Fruit fly (Drosophila melanogaster): ENCODE results near the gene Sf3a1.

Sf3a1 gene

dm6 chr3R:16969361-16970355, 32.5 kb downstream of the Sf3a1 start (continued):
- TF ChIP-seq Dp (GFP tag; optimal IDR thresholded peaks at IDR 0.05) (peak; percentile 84), Optix (GFP tag; IDR thresholded peaks at IDR 0.05) (no peak), CG15011 (GFP tag; optimal IDR thresholded peaks at IDR 0.05) (peak; percentile 16), Med (GFP tag) (peak; percentile 78), shn (GFP tag; optimal IDR thresholded peaks at IDR 0.05) (no peak), run (tag; optimal IDR thresholded peaks at IDR 0.05) (peak; percentile 13), chif (GFP tag; optimal IDR thresholded peaks at IDR 0.05) (peak; percentile 21 to 38), CG15269 (tag; optimal IDR thresholded peaks at IDR 0.05) (no peak), Eip74EF (GFP tag; optimal IDR thresholded peaks at IDR 0.05) (no peak), grn (GFP tag; optimal IDR thresholded peaks at IDR 0.05) (peak; percentile 67), otp (GFP tag; IDR thresholded peaks at IDR 0.05) (0 out of 3 replicates have a peak, but pooled peaks have one; percentile 14), nmo (GFP tag; optimal IDR thresholded peaks at IDR 0.05) (peak; percentile 75), ttk (GFP tag; IDR thresholded peaks at IDR 0.05) (no peak), Nf-YC (tag; optimal IDR thresholded peaks at IDR 0.05) (peak; percentile 96), Usf (GFP tag; optimal IDR thresholded peaks at IDR 0.05) (no peak), mam (GFP tag; optimal IDR thresholded peaks at IDR 0.05) (peak; percentile 34), nau (GFP tag; optimal IDR thresholded peaks at IDR 0.05) (no peak), Chrac-16 (GFP tag; optimal IDR thresholded peaks at IDR 0.05) (peak; percentile 42), Max (GFP tag; optimal IDR thresholded peaks at IDR 0.05) (no peak), CG17359 (tag; optimal IDR thresholded peaks at IDR 0.05) (no peak), CG7357 (GFP tag; IDR thresholded peaks at IDR 0.05) (0 out of 3 replicates have a peak, but pooled peaks have one; percentile 43), CG9876 (GFP tag; optimal IDR thresholded peaks at IDR 0.05) (no peak), fd64A (GFP tag; optimal IDR thresholded peaks at IDR 0.05) (no peak), CG14014 (GFP tag; IDR thresholded peaks at IDR 0.05) (peak; percentile 69), pita (GFP tag; optimal IDR thresholded peaks at IDR 0.05) (peak; percentile 99), az2 (GFP tag; optimal IDR thresholded peaks at IDR 0.05) (peak; percentile 72), CG5180 (GFP tag; optimal IDR thresholded peaks at IDR 0.05) (no peak), CG17361 (GFP tag; IDR thresholded peaks at IDR 0.05) (peak; percentile 81), jing (GFP tag; optimal IDR thresholded peaks at IDR 0.05) (no peak), CG11695 (GFP tag; IDR thresholded peaks at IDR 0.05) (peak; percentile 54; the same call in 1 of the 3 replicates), CG34376 (GFP tag; optimal IDR thresholded peaks at IDR 0.05) (peak; percentile 16), bsh (GFP tag; optimal IDR thresholded peaks at IDR 0.05) (peak in 1 of 2 experiments; percentile 76), sna (GFP tag; IDR thresholded peaks at IDR 0.05; ENCODE audit: partially characterized antibody) (no peak), fu2 (GFP tag; optimal IDR thresholded peaks at IDR 0.05) (no peak), Dfd (GFP tag; optimal IDR thresholded peaks at IDR 0.05) (no peak), crol (GFP tag; IDR thresholded peaks at IDR 0.05) (peak; percentile 48; the same call in 1 of the 2 replicates), CG14667 (GFP tag; IDR thresholded peaks at IDR 0.05) (peak; percentile 28; the same call in 1 of the 2 replicates), sug (tag; optimal IDR thresholded peaks at IDR 0.05) (no peak), TFAM (GFP tag; optimal IDR thresholded peaks at IDR 0.05) (no peak), Mes4 (GFP tag; optimal IDR thresholded peaks at IDR 0.05) (no peak), CG10979 (tag; optimal IDR thresholded peaks at IDR 0.05) (peak; percentile 74), Atf6 (GFP tag; IDR thresholded peaks at IDR 0.05) (peak; percentile 75), sens (GFP tag) (peak; percentile 87), Oli (tag; optimal IDR thresholded peaks at IDR 0.05) (peak; percentile 71), hb (GFP tag; IDR thresholded peaks at IDR 0.05; ENCODE audit: partially characterized antibody) (no peak), corto (GFP tag; optimal IDR thresholded peaks at IDR 0.05) (no peak), CG14710 (tag; optimal IDR thresholded peaks at IDR 0.05) (peak; percentile 75), CG1233 (GFP tag; optimal IDR thresholded peaks at IDR 0.05) (peak; percentile 68)
